Fruit fly (Drosophila melanogaster) whole organism, prepupa: ENCODE results near the gene srl.
A peak's percentile ranks its signal among the peaks of the same experiment; 100 is the strongest.

Experiments used
- Blimp-1 ChIP-seq: fragments of 200-800 bp; sonication (Bioruptor generic); optimal IDR thresholded peaks from 3 replicates; lab custom pipeline; 2017; ENCODE audit warnings: missing biosample characterization, missing genetic modification characterization, mild to moderate bottlenecking, moderate library complexity, missing genetic modification reagents
- CG10631 ChIP-seq: fragments of 200-800 bp; sonication (Bioruptor generic); optimal IDR thresholded peaks from 2 replicates; lab custom pipeline; 2016; ENCODE audit warnings: missing biosample characterization, missing genetic modification characterization
- CG10669 ChIP-seq: fragments of 200-800 bp; sonication (Bioruptor generic); optimal IDR thresholded peaks from 3 replicates; lab custom pipeline; 2018; ENCODE audit warnings: missing biosample characterization, mild to moderate bottlenecking, missing genetic modification characterization, moderate library complexity
- CG11294 ChIP-seq: fragments of 200-800 bp; sonication (Bioruptor generic); IDR thresholded peaks from 2 replicates; pipeline ENCODE4 v1.3.6; 2022; ENCODE audit warnings: missing biosample characterization, missing genetic modification characterization
- CG11762 ChIP-seq: fragments of 200-800 bp; sonication (Bioruptor generic); optimal IDR thresholded peaks from 3 replicates; lab custom pipeline; 2016; ENCODE audit warnings: missing biosample characterization, missing genetic modification characterization; ENCODE audit not compliant: insufficient read depth
- CG11902 ChIP-seq: fragments of 200-800 bp; sonication (Bioruptor generic); optimal IDR thresholded peaks from 3 replicates; lab custom pipeline; 2016; ENCODE audit warnings: missing biosample characterization, missing genetic modification characterization
- CG15336 ChIP-seq: fragments of 200-800 bp; sonication (Bioruptor generic); IDR thresholded peaks from 2 replicates; pipeline ENCODE4 v1.3.6; 2022; ENCODE audit warnings: missing biosample characterization, missing genetic modification characterization
- CG16779 ChIP-seq: fragments of 200-800 bp; sonication (Bioruptor generic); optimal IDR thresholded peaks from 3 replicates; lab custom pipeline; 2017; ENCODE audit warnings: missing biosample characterization, mild to moderate bottlenecking, missing genetic modification characterization
- CG3032 ChIP-seq: fragments of 200-800 bp; optimal IDR thresholded peaks from 2 replicates; lab custom pipeline; 2019; ENCODE audit warnings: missing biosample characterization, mild to moderate bottlenecking, missing genetic modification characterization, moderate library complexity
- CG31627 ChIP-seq: fragments of 200-800 bp; sonication (Bioruptor generic); optimal IDR thresholded peaks from 3 replicates; lab custom pipeline; 2016; ENCODE audit warnings: missing biosample characterization, missing genetic modification characterization
- CG3919 ChIP-seq: fragments of 200-800 bp; sonication (Bioruptor generic); optimal IDR thresholded peaks from 3 replicates; lab custom pipeline; 2016; ENCODE audit warnings: missing biosample characterization, missing genetic modification characterization
- CG4318 ChIP-seq: fragments of 200-800 bp; sonication (Bioruptor generic); optimal IDR thresholded peaks from 3 replicates; lab custom pipeline; 2017; ENCODE audit warnings: missing biosample characterization, mild to moderate bottlenecking, missing genetic modification characterization
- CG6808 ChIP-seq: fragments of 200-800 bp; sonication (Bioruptor generic); optimal IDR thresholded peaks from 3 replicates; lab custom pipeline; 2017; ENCODE audit warnings: missing biosample characterization, missing genetic modification characterization, mild to moderate bottlenecking, moderate library complexity, missing genetic modification reagents
- CG6854 ChIP-seq: fragments of 200-800 bp; sonication (Bioruptor generic); optimal IDR thresholded peaks from 2 replicates; lab custom pipeline; 2017; ENCODE audit warnings: missing biosample characterization, mild to moderate bottlenecking, missing genetic modification characterization
- CG8119 ChIP-seq: fragments of 200-800 bp; sonication (Bioruptor generic); IDR thresholded peaks from 3 replicates; pipeline ENCODE4 v1.3.6; 2022; ENCODE audit warnings: missing biosample characterization, missing genetic modification characterization
- CG8319 ChIP-seq: fragments of 200-800 bp; sonication (Bioruptor generic); optimal IDR thresholded peaks from 3 replicates; lab custom pipeline; 2016; ENCODE audit warnings: missing biosample characterization, missing genetic modification characterization
- CG8632 ChIP-seq: fragments of 200-800 bp; sonication (Bioruptor generic); optimal IDR thresholded peaks from 3 replicates; lab custom pipeline; 2016; ENCODE audit warnings: missing biosample characterization, missing genetic modification characterization
- CG9139 ChIP-seq: fragments of 200-800 bp; sonication (Bioruptor generic); optimal IDR thresholded peaks from 3 replicates; lab custom pipeline; 2017; ENCODE audit warnings: missing biosample characterization, mild to moderate bottlenecking, missing genetic modification characterization
- Eip75B ChIP-seq: fragments of 200-800 bp; sonication (Bioruptor generic); optimal IDR thresholded peaks from 3 replicates; lab custom pipeline; 2016; ENCODE audit warnings: missing biosample characterization, missing genetic modification characterization
- Eip78C ChIP-seq: fragments of 200-800 bp; sonication (Bioruptor generic); peaks from one replicate; lab custom pipeline; 2016; ENCODE audit warnings: missing biosample characterization, missing genetic modification characterization
- Eip93F ChIP-seq: fragments of 200-800 bp; sonication (Bioruptor generic); optimal IDR thresholded peaks from 2 replicates; lab custom pipeline; 2016; ENCODE audit warnings: missing biosample characterization, mild to moderate bottlenecking, missing genetic modification characterization
- Ets96B ChIP-seq: fragments of 200-800 bp; optimal IDR thresholded peaks from 2 replicates; lab custom pipeline; 2019; ENCODE audit warnings: missing biosample characterization, mild to moderate bottlenecking, missing genetic modification characterization, moderate library complexity
- Gug ChIP-seq: fragments of 200-800 bp; sonication (Bioruptor generic); IDR thresholded peaks from 2 replicates; pipeline ENCODE4 v1.3.6; 2022; ENCODE audit warnings: missing biosample characterization, missing genetic modification characterization
- Hr38 ChIP-seq: sonication (Bioruptor generic); optimal IDR thresholded peaks from 2 replicates; lab custom pipeline; 2016; ENCODE audit warnings: missing biosample characterization, missing genetic modification characterization
- Hr4 ChIP-seq: fragments of 200-800 bp; sonication (Bioruptor generic); optimal IDR thresholded peaks from 3 replicates; lab custom pipeline; 2016; ENCODE audit warnings: missing biosample characterization, missing genetic modification characterization
- Lpt ChIP-seq: fragments of 200-800 bp; sonication (Bioruptor generic); optimal IDR thresholded peaks from 3 replicates; lab custom pipeline; 2016; ENCODE audit warnings: missing biosample characterization, missing genetic modification characterization
- OdsH ChIP-seq: fragments of 200-800 bp; sonication (Bioruptor generic); optimal IDR thresholded peaks from 3 replicates; lab custom pipeline; 2016; ENCODE audit warnings: missing biosample characterization, missing genetic modification characterization
- acj6 ChIP-seq: fragments of 200-800 bp; sonication (Bioruptor generic); optimal IDR thresholded peaks from 3 replicates; lab custom pipeline; 2016; ENCODE audit warnings: missing biosample characterization, missing genetic modification characterization
- cyc ChIP-seq: fragments of 200-800 bp; sonication (Bioruptor generic); optimal IDR thresholded peaks from 3 replicates; lab custom pipeline; 2016; ENCODE audit warnings: missing biosample characterization, missing genetic modification characterization
- dac ChIP-seq: fragments of 200-800 bp; sonication (Bioruptor generic); optimal IDR thresholded peaks from 2 replicates; lab custom pipeline; 2017; ENCODE audit warnings: missing biosample characterization, mild to moderate bottlenecking, missing genetic modification characterization
- dsx ChIP-seq: fragments of 200-800 bp; optimal IDR thresholded peaks from 3 replicates; lab custom pipeline; 2019; ENCODE audit warnings: missing biosample characterization, mild to moderate bottlenecking, missing genetic modification characterization, moderate library complexity; ENCODE audit not compliant: poor library complexity, severe bottlenecking
- eg ChIP-seq: fragments of 200-800 bp; sonication (Bioruptor generic); IDR thresholded peaks from 3 replicates; pipeline ENCODE4 v1.3.6; 2022; ENCODE audit warnings: missing biosample characterization, missing genetic modification characterization
- fd85E ChIP-seq: fragments of 200-800 bp; sonication (Bioruptor generic); optimal IDR thresholded peaks from 3 replicates; lab custom pipeline; 2016; ENCODE audit warnings: missing biosample characterization, missing genetic modification characterization
- fkh ChIP-seq: fragments of 200-800 bp; sonication (Bioruptor generic); optimal IDR thresholded peaks from 3 replicates; lab custom pipeline; 2017; ENCODE audit warnings: missing biosample characterization, mild to moderate bottlenecking, missing genetic modification characterization, moderate library complexity
- lz ChIP-seq: fragments of 200-800 bp; sonication (Bioruptor generic); optimal IDR thresholded peaks from 3 replicates; lab custom pipeline; 2016; ENCODE audit warnings: missing biosample characterization, missing genetic modification characterization
- net ChIP-seq: fragments of 200-800 bp; sonication (Bioruptor generic); optimal IDR thresholded peaks from 3 replicates; lab custom pipeline; 2016; ENCODE audit warnings: missing biosample characterization, missing genetic modification characterization
- pdm3 ChIP-seq: fragments of 200-800 bp; sonication (Bioruptor generic); optimal IDR thresholded peaks from 3 replicates; lab custom pipeline; 2016; ENCODE audit warnings: missing biosample characterization, missing genetic modification characterization
- salr ChIP-seq, 2 experiments: fragments of 200-800 bp; sonication (Bioruptor generic); optimal IDR thresholded peaks; 3 replicates each; lab custom pipeline; 2016 to 2018; ENCODE audit warnings: missing biosample characterization in 2 of 2, missing genetic modification characterization in 2 of 2, mild to moderate bottlenecking in 1 of 2
- svp ChIP-seq: fragments of 200-800 bp; sonication (Bioruptor generic); peaks from one replicate; lab custom pipeline; 2016; ENCODE audit warnings: missing biosample characterization, missing genetic modification characterization
- topi ChIP-seq: fragments of 200-800 bp; sonication (Bioruptor generic); optimal IDR thresholded peaks from 3 replicates; lab custom pipeline; 2016; ENCODE audit warnings: missing biosample characterization, missing genetic modification characterization
- vri ChIP-seq: fragments of 200-800 bp; sonication (Bioruptor generic); optimal IDR thresholded peaks from 3 replicates; lab custom pipeline; 2016; ENCODE audit warnings: missing biosample characterization, mild to moderate bottlenecking, missing genetic modification characterization

srl gene

DNA sequence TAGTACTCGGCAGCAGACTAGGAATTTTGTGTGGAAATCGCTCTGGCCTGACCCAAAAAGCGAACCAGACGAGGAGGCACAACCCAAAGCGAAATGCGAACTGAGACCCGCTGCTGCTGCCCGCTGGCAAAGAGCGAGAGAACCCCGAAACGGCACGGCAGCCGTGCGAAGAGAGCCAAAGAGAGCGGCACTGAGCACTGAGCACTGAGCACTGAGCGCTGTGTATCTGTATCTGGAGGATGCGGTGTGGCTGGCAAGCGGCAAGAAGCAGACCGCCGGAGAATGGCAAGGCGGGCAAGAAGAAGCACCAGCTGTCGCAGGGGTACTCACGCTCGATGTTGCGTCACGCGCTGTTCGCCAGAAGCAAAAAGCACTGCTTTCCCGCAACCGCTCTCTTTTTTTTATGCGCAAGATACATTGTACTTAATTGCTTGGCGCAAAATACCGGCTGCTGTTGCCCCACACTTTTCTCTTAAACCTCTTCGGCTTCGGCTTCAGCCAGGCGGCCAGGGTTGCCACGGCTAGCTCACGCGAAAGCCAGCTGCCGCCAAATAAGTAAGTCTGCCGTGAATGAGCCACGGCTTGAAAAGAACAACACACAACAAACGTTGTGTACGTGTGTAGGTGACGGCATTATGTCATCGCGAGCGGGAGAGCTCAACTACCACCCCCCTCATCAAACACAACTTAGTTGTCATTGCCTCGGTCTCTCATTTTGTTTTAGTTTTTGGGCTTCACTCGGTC lies 24.2 kb upstream of the srl start (continued):
- TF ChIP-seq OdsH (GFP tag; lab: Kevin White, UChicago) (no peak), Eip78C (GFP tag; lab: Kevin White, UChicago) (peak; percentile 66), eg (peak; percentile 59; the same call in 2 of the 3 replicates), CG31627 (no peak), CG16779 (tag; lab: Kevin White, UChicago) (peak; percentile 71), fkh (GFP tag; lab: Kevin White, UChicago) (peak; percentile 54), Eip93F (GFP tag; lab: Kevin White, UChicago) (no peak), svp (GFP tag; lab: Kevin White, UChicago) (peak; percentile 73), CG9139 (GFP tag; lab: Kevin White, UChicago) (no peak), Lpt (GFP tag; lab: Kevin White, UChicago) (peak; percentile 16), Blimp-1 (peak; percentile 7), CG11762 (no peak), dsx (GFP tag; lab: Kevin White, UChicago) (peak; percentile 99), net (GFP tag; lab: Kevin White, UChicago) (peak; percentile 27), Ets96B (tag; lab: Kevin White, UChicago) (no peak), CG8632 (GFP tag; lab: Kevin White, UChicago) (no peak), Hr38 (GFP tag; lab: Kevin White, UChicago) (no peak), acj6 (GFP tag; lab: Kevin White, UChicago) (no peak), topi (no peak), CG10631 (GFP tag; lab: Kevin White, UChicago) (no peak), salr (GFP tag; optimal IDR thresholded peaks at IDR 0.05; lab: Kevin White, UChicago) (no peak), pdm3 (no peak), CG8119 (GFP tag; lab: Robert Waterston, UW) (peak; percentile 60; the same call in 1 of the 3 replicates), CG4318 (GFP tag; lab: Kevin White, UChicago) (no peak), CG10669 (no peak), CG11294 (GFP tag; lab: Robert Waterston, UW) (no peak), CG11902 (GFP tag; lab: Kevin White, UChicago) (no peak), CG6854 (GFP tag; lab: Kevin White, UChicago) (peak; percentile 84), Hr4 (GFP tag; lab: Kevin White, UChicago) (no peak)

DNA sequence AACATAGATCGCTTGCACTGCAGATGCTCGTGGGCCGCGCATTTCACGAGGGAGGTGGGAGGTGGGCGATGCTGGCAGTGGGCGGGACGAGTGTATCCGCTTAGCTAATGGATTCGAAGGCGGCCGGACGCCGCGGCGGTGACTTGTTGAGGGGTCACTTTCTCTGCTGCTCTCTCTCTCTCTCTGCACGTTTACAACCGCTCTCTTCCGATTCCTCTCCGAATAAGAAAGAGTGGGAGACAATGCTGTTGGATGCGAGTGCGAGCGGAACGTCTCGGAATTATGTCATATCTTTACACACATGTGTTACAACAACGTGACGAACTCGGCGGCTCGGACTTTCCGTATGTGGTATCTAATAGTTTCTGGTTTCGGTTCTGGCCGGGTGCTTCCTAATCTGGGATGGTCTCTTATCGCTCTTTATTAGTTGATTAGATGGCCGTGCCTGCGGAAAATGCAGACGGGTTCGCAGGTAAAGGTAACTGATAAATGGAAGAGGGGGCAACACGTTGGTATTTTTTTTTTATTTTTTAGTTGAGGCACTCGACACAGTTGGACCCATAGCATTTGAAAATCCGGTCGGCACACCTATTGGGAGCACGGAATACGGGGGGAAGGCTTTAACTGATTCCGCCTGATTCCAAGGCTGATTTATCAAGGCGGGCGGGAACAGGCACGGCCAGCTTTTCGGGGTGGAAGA lies 23.4 kb upstream of the srl start:
- TF ChIP-seq CG15336 (GFP tag; lab: Robert Waterston, UW) (peak; percentile 38; the same call in 1 of the 2 replicates), CG31627 (no peak), pdm3 (no peak), Hr38 (GFP tag; lab: Kevin White, UChicago) (no peak), dac (no peak), CG6808 (no peak), lz (GFP tag; lab: Kevin White, UChicago) (no peak), acj6 (GFP tag; lab: Kevin White, UChicago) (no peak), Eip75B (no peak), CG16779 (tag; lab: Kevin White, UChicago) (peak; percentile 26), net (GFP tag; lab: Kevin White, UChicago) (no peak), Blimp-1 (peak; percentile 63), CG3032 (tag; lab: Kevin White, UChicago) (no peak), svp (GFP tag; lab: Kevin White, UChicago) (peak; percentile 79), OdsH (GFP tag; lab: Kevin White, UChicago) (no peak), CG3919 (GFP tag; lab: Kevin White, UChicago) (peak; percentile 3), CG8119 (GFP tag; lab: Robert Waterston, UW) (peak; percentile 37; the same call in 1 of the 3 replicates), vri (GFP tag; lab: Kevin White, UChicago) (peak; percentile 94), CG6854 (GFP tag; lab: Kevin White, UChicago) (peak; percentile 58), salr (GFP tag; optimal IDR thresholded peaks at IDR 0.05; lab: Kevin White, UChicago) (no peak), cyc (GFP tag; lab: Kevin White, UChicago) (no peak), Eip93F (GFP tag; lab: Kevin White, UChicago) (no peak), CG11902 (GFP tag; lab: Kevin White, UChicago) (no peak), Eip78C (GFP tag; lab: Kevin White, UChicago) (peak; percentile 11), CG11294 (GFP tag; lab: Robert Waterston, UW) (no peak), fkh (GFP tag; lab: Kevin White, UChicago) (peak; percentile 4), Gug (GFP tag; lab: Robert Waterston, UW) (no peak), CG9139 (GFP tag; lab: Kevin White, UChicago) (no peak), fd85E (no peak), CG8319 (GFP tag; lab: Kevin White, UChicago) (no peak), Lpt (GFP tag; lab: Kevin White, UChicago) (no peak), eg (peak; percentile 37; the same call in 1 of the 3 replicates)
- TF ChIP-seq, all 60 proteins: peak for 11
